Fruit fly (Drosophila melanogaster): ENCODE results near the gene CG43965.

Gene CG43965

dm6 chr3L:8675545-8676084 is 50.0 kb downstream of the CG43965 start, which contains the start of gene hry:
Gene hry (plus strand): TSS chr3L:8675759.
- peak; percentile 61; the same call in 1 of the 3 replicates for TF ChIP-seq HLH4C (GFP tag; IDR thresholded peaks at IDR 0.05; ENCODE audit: partially characterized antibody)
- peak; percentile 18 for TF ChIP-seq cad (GFP tag; optimal IDR thresholded peaks at IDR 0.05)
- no peak for TF ChIP-seq CG16779 (GFP tag; IDR thresholded peaks at IDR 0.05)
- no peak for TF ChIP-seq CG9876 (GFP tag; optimal IDR thresholded peaks at IDR 0.05)
- TF ChIP-seq CG16813 (GFP tag; IDR thresholded peaks at IDR 0.05; ENCODE audit: partially characterized antibody): 0 out of 3 replicates have a peak, but pooled peaks have one; percentile 20
- 0 out of 2 replicates have a peak, but pooled peaks have one; percentile 6 for TF ChIP-seq CG10959 (GFP tag; IDR thresholded peaks at IDR 0.05)
- no peak for TF ChIP-seq Ets97D (GFP tag; optimal IDR thresholded peaks at IDR 0.05)
- no peak for TF ChIP-seq prd (optimal IDR thresholded peaks at IDR 0.05)
- TF ChIP-seq prd (GFP tag; IDR thresholded peaks at IDR 0.05): no peak
- no peak for TF ChIP-seq hbn (GFP tag; IDR thresholded peaks at IDR 0.05; ENCODE audit: partially characterized antibody)
- no peak for TF ChIP-seq dpn (GFP tag; optimal IDR thresholded peaks at IDR 0.05)
- no peak for TF ChIP-seq CG11398 (GFP tag; optimal IDR thresholded peaks at IDR 0.05)
- TF ChIP-seq CG13296 (GFP tag; optimal IDR thresholded peaks at IDR 0.05): peak; percentile 52
- TF ChIP-seq Vsx1 (GFP tag; optimal IDR thresholded peaks at IDR 0.05): peak; percentile 43
- no peak for TF ChIP-seq CHES-1-like (GFP tag; optimal IDR thresholded peaks at IDR 0.05)
- TF ChIP-seq Ssrp (tag; optimal IDR thresholded peaks at IDR 0.05): no peak
- no peak for TF ChIP-seq dan (GFP tag; IDR thresholded peaks at IDR 0.05)
- TF ChIP-seq unpg (GFP tag; optimal IDR thresholded peaks at IDR 0.05): peak; percentile 20
- no peak for TF ChIP-seq CG10462 (GFP tag; optimal IDR thresholded peaks at IDR 0.05)
- TF ChIP-seq Dek (tag; optimal IDR thresholded peaks at IDR 0.05): peak; percentile 17
- TF ChIP-seq Scr (GFP tag; IDR thresholded peaks at IDR 0.05; ENCODE audit: partially characterized antibody): peak; percentile 47; the same call in 1 of the 2 replicates
- TF ChIP-seq nom (GFP tag; optimal IDR thresholded peaks at IDR 0.05): peak; percentile 87
- TF ChIP-seq CG17612 (GFP tag; IDR thresholded peaks at IDR 0.05): no peak
- TF ChIP-seq Blimp-1 (GFP tag; optimal IDR thresholded peaks at IDR 0.05): peak; percentile 92
- no peak; the same call in 3 of the 4 replicates for TF ChIP-seq Gug (GFP tag; IDR thresholded peaks at IDR 0.05)
- TF ChIP-seq gcm (GFP tag; optimal IDR thresholded peaks at IDR 0.05): peak; percentile 59
- no peak for TF ChIP-seq usp (GFP tag; optimal IDR thresholded peaks at IDR 0.05)
- no peak for TF ChIP-seq CG2875 (GFP tag; optimal IDR thresholded peaks at IDR 0.05)
- TF ChIP-seq trh (GFP tag; optimal IDR thresholded peaks at IDR 0.05): no peak
- TF ChIP-seq CG18476 (GFP tag; optimal IDR thresholded peaks at IDR 0.05): peak; percentile 15
- peak; percentile 21 for TF ChIP-seq zen (tag; optimal IDR thresholded peaks at IDR 0.05)
- TF ChIP-seq CG14441 (GFP tag; IDR thresholded peaks at IDR 0.05): no peak
- TF ChIP-seq CG10979 (tag; optimal IDR thresholded peaks at IDR 0.05): peak; percentile 37
- no peak for TF ChIP-seq CG30431 (GFP tag; optimal IDR thresholded peaks at IDR 0.05)
- peak; percentile 28 for TF ChIP-seq zf30C (GFP tag; optimal IDR thresholded peaks at IDR 0.05)
- peak; percentile 48; the same call in 1 of the 2 replicates for TF ChIP-seq sob (GFP tag; IDR thresholded peaks at IDR 0.05)
- no peak; the same call in 2 of the 3 replicates for TF ChIP-seq B-H1 (GFP tag; IDR thresholded peaks at IDR 0.05)
- 0 out of 2 replicates have a peak, but pooled peaks have one; percentile 32 for TF ChIP-seq tna (GFP tag; IDR thresholded peaks at IDR 0.05; ENCODE audit: partially characterized antibody)
- TF ChIP-seq CG1647 (GFP tag; optimal IDR thresholded peaks at IDR 0.05): no peak
- peak; percentile 88 for TF ChIP-seq sd (tag; optimal IDR thresholded peaks at IDR 0.05)
- no peak for TF ChIP-seq toy (GFP tag; IDR thresholded peaks at IDR 0.05)
- TF ChIP-seq CG8290 (GFP tag; optimal IDR thresholded peaks at IDR 0.05): no peak
- TF ChIP-seq CG8290 (tag; optimal IDR thresholded peaks at IDR 0.05): peak; percentile 35 to 63
- TF ChIP-seq Gsc (GFP tag; IDR thresholded peaks at IDR 0.05): no peak
- TF ChIP-seq HmgD (GFP tag; optimal IDR thresholded peaks at IDR 0.05): no peak
- no peak for TF ChIP-seq peb (GFP tag; IDR thresholded peaks at IDR 0.05)
- no peak for TF ChIP-seq pzg (GFP tag; optimal IDR thresholded peaks at IDR 0.05)
- no peak for TF ChIP-seq Dp (GFP tag; optimal IDR thresholded peaks at IDR 0.05)
- TF ChIP-seq TFAM (GFP tag; optimal IDR thresholded peaks at IDR 0.05): no peak
- peak; percentile 47 for TF ChIP-seq CG18619 (GFP tag; optimal IDR thresholded peaks at IDR 0.05)
